Worm (Caenorhabditis elegans) whole organism, young adult: ENCODE measurements around the gene allo-1.

ENCODE experiments used
- C06A6.2 ChIP-seq: fragments of 200-800 bp; sonication (Bioruptor generic); conservative IDR thresholded peaks from 2 replicates; pipeline ENCODE4 v1.3.6; 2022; ENCODE audit warnings: missing genetic modification characterization, missing compliant biosample characterization
- D2030.7 ChIP-seq: fragments of 200-800 bp; sonication (Bioruptor generic); IDR thresholded peaks from 2 replicates; pipeline ENCODE4 v1.3.6; 2022; ENCODE audit warnings: missing genetic modification reagents, missing genetic modification characterization, missing compliant biosample characterization
- F22D6.2 ChIP-seq: sonication (generic microtip); optimal IDR thresholded peaks from 2 replicates; lab custom pipeline; 2016; ENCODE audit warnings: mild to moderate bottlenecking, missing genetic modification characterization, missing compliant biosample characterization
- F49E8.2 ChIP-seq: sonication (generic microtip); optimal IDR thresholded peaks from 3 replicates; lab custom pipeline; 2017; ENCODE audit warnings: missing genetic modification characterization, mild to moderate bottlenecking, missing compliant biosample characterization, antibody characterized with exemption, moderate library complexity; ENCODE audit not compliant: insufficient read depth
- F55B11.4 ChIP-seq: sonication (generic microtip); optimal IDR thresholded peaks from 2 replicates; lab custom pipeline; 2016; ENCODE audit warnings: missing compliant biosample characterization, missing genetic modification characterization, borderline replicate concordance; ENCODE audit not compliant: insufficient read depth
- K11D2.4 ChIP-seq: fragments of 200-800 bp; sonication (Bioruptor generic); IDR thresholded peaks from 2 replicates; pipeline ENCODE4 v1.3.6; 2022; ENCODE audit warnings: missing genetic modification reagents, missing genetic modification characterization, missing compliant biosample characterization
- K12H6.12 ChIP-seq: fragments of 200-800 bp; sonication (Bioruptor generic); optimal IDR thresholded peaks from 2 replicates; lab custom pipeline; 2018; ENCODE audit warnings: mild to moderate bottlenecking, missing genetic modification characterization, missing compliant biosample characterization
- Y56A3A.18 ChIP-seq: fragments of 200-800 bp; sonication (Bioruptor generic); IDR thresholded peaks from 2 replicates; pipeline ENCODE4 v1.3.6; 2022; ENCODE audit warnings: missing genetic modification reagents, missing genetic modification characterization, missing compliant biosample characterization
- Y95B8A.8 ChIP-seq: fragments of 200-800 bp; sonication (Bioruptor generic); IDR thresholded peaks from 2 replicates; pipeline ENCODE4 v1.3.6; 2022; ENCODE audit warnings: missing genetic modification reagents, missing genetic modification characterization, missing compliant biosample characterization
- ZK185.1 ChIP-seq: sonication (generic microtip); optimal IDR thresholded peaks from 2 replicates; lab custom pipeline; 2016; ENCODE audit warnings: mild to moderate bottlenecking, missing genetic modification characterization, missing compliant biosample characterization; ENCODE audit not compliant: poor library complexity, severe bottlenecking
- aptf-3 ChIP-seq: fragments of 200-800 bp; sonication (Bioruptor generic); IDR thresholded peaks from 2 replicates; pipeline ENCODE4 v1.3.6; 2022; ENCODE audit warnings: missing genetic modification characterization, missing compliant biosample characterization
- attf-3 ChIP-seq: fragments of 200-800 bp; sonication (Bioruptor generic); conservative IDR thresholded peaks from 2 replicates; pipeline ENCODE4 v1.3.6; 2022; ENCODE audit warnings: missing genetic modification reagents, missing genetic modification characterization, missing compliant biosample characterization
- attf-5 ChIP-seq: fragments of 200-800 bp; sonication (Bioruptor generic); optimal IDR thresholded peaks from 2 replicates; lab custom pipeline; 2018; ENCODE audit warnings: mild to moderate bottlenecking, missing genetic modification characterization, missing compliant biosample characterization
- cebp-1 ChIP-seq, 2 experiments: fragments of 200-800 bp in 1 of 2; sonication (Bioruptor generic) in 1 of 2; sonication (generic microtip) in 1 of 2; IDR thresholded peaks in 1 of 2; optimal IDR thresholded peaks in 1 of 2; 2 replicates each; pipeline versions ENCODE4 v1.3.6 to Lab custom; 2017 to 2022; ENCODE audit warnings: missing compliant biosample characterization in 2 of 2, missing genetic modification characterization in 2 of 2, mild to moderate bottlenecking in 1 of 2, missing genetic modification reagents in 1 of 2, moderate library complexity in 1 of 2
- ceh-40 ChIP-seq: fragments of 200-800 bp; sonication (Bioruptor generic); IDR thresholded peaks from 2 replicates; pipeline ENCODE4 v1.3.6; 2022; ENCODE audit warnings: missing genetic modification characterization, missing compliant biosample characterization
- dpff-1 ChIP-seq: sonication (generic microtip); optimal IDR thresholded peaks from 2 replicates; lab custom pipeline; 2017; ENCODE audit warnings: mild to moderate bottlenecking, missing genetic modification characterization, missing compliant biosample characterization
- dpl-1 ChIP-seq: fragments of 150-350 bp; optimal IDR thresholded peaks from 2 replicates; lab custom pipeline; 2014; ENCODE audit warnings: missing biosample characterization, missing genetic modification reagents, missing genetic modification characterization
- ets-4 ChIP-seq: fragments of 200-800 bp; sonication (Bioruptor generic); optimal IDR thresholded peaks from 2 replicates; lab custom pipeline; 2018; ENCODE audit warnings: mild to moderate bottlenecking, missing genetic modification characterization, missing compliant biosample characterization
- hlh-12 ChIP-seq: sonication (generic microtip); optimal IDR thresholded peaks from 2 replicates; lab custom pipeline; 2016; ENCODE audit warnings: missing genetic modification characterization, missing compliant biosample characterization
- hmg-1.2 ChIP-seq: fragments of 200-800 bp; sonication (Bioruptor generic); IDR thresholded peaks from 2 replicates; pipeline ENCODE4 v1.3.6; 2022; ENCODE audit warnings: missing genetic modification reagents, missing genetic modification characterization, missing compliant biosample characterization
- lir-1 ChIP-seq: fragments of 200-800 bp; sonication (Bioruptor generic); conservative IDR thresholded peaks from 2 replicates; pipeline ENCODE4 v1.3.6; 2022; ENCODE audit warnings: missing genetic modification reagents, missing genetic modification characterization, missing compliant biosample characterization
- lsl-1 ChIP-seq: fragments of 200-800 bp; sonication (Bioruptor generic); optimal IDR thresholded peaks from 2 replicates; lab custom pipeline; 2018; ENCODE audit warnings: mild to moderate bottlenecking, missing genetic modification characterization, moderate library complexity, missing compliant biosample characterization
- lsy-27 ChIP-seq: sonication (generic microtip); optimal IDR thresholded peaks from 2 replicates; lab custom pipeline; 2017; ENCODE audit warnings: missing genetic modification characterization, mild to moderate bottlenecking, missing compliant biosample characterization, antibody characterized with exemption, missing genotype, borderline replicate concordance; ENCODE audit not compliant: insufficient read depth
- nfya-1 ChIP-seq: sonication (generic microtip); optimal IDR thresholded peaks from 2 replicates; lab custom pipeline; 2017; ENCODE audit warnings: antibody characterized with exemption, missing compliant biosample characterization, missing genetic modification characterization, borderline replicate concordance; ENCODE audit not compliant: insufficient read depth
- nhr-120 ChIP-seq: fragments of 200-800 bp; sonication (Bioruptor generic); IDR thresholded peaks from 2 replicates; pipeline ENCODE4 v1.3.6; 2022; ENCODE audit warnings: missing genetic modification characterization, missing compliant biosample characterization
- nhr-90 ChIP-seq: sonication (generic microtip); optimal IDR thresholded peaks from 2 replicates; lab custom pipeline; 2016; ENCODE audit warnings: missing genotype, mild to moderate bottlenecking, missing genetic modification characterization, missing compliant biosample characterization
- repo-1 ChIP-seq: sonication (generic microtip); optimal IDR thresholded peaks from 2 replicates; lab custom pipeline; 2017; ENCODE audit warnings: mild to moderate bottlenecking, missing genetic modification characterization, missing compliant biosample characterization
- snpc-1.1 ChIP-seq: sonication (generic microtip); optimal IDR thresholded peaks from 2 replicates; lab custom pipeline; 2017; ENCODE audit warnings: missing genetic modification characterization, mild to moderate bottlenecking, missing compliant biosample characterization, antibody characterized with exemption, moderate library complexity, missing genotype, missing genetic modification reagents; ENCODE audit not compliant: insufficient read depth
- snpc-3.4 ChIP-seq: sonication (generic microtip); optimal IDR thresholded peaks from 2 replicates; lab custom pipeline; 2017; ENCODE audit warnings: missing genetic modification characterization, mild to moderate bottlenecking, missing compliant biosample characterization, antibody characterized with exemption, moderate library complexity, missing genotype, missing genetic modification reagents
- unc-62 ChIP-seq: fragments of 150-350 bp; optimal IDR thresholded peaks from 2 replicates; lab custom pipeline; 2014; ENCODE audit warnings: missing biosample characterization, missing genetic modification reagents, missing genetic modification characterization
- xnd-1 ChIP-seq: sonication (generic microtip); optimal IDR thresholded peaks from 2 replicates; lab custom pipeline; 2016; ENCODE audit warnings: missing genotype, missing genetic modification reagents, missing genetic modification characterization, missing compliant biosample characterization
- zim-3 ChIP-seq: sonication (generic microtip); optimal IDR thresholded peaks from 2 replicates; lab custom pipeline; 2017; ENCODE audit warnings: mild to moderate bottlenecking, missing genetic modification characterization, moderate library complexity, missing compliant biosample characterization
- ztf-28 ChIP-seq: fragments of 200-800 bp; sonication (Bioruptor generic); IDR thresholded peaks from 2 replicates; pipeline ENCODE4 v1.3.6; 2022; ENCODE audit warnings: missing genetic modification reagents, missing genetic modification characterization, missing compliant biosample characterization
- ztf-3 ChIP-seq: fragments of 200-800 bp; sonication (Bioruptor generic); optimal IDR thresholded peaks from 2 replicates; lab custom pipeline; 2018; ENCODE audit warnings: mild to moderate bottlenecking, missing genetic modification characterization, missing compliant biosample characterization

The allo-1 gene

ce11 chrIV:10680379-10680778, 16.5 kb downstream of the allo-1 start, which contains the start of gene K08C7.4:
Gene K08C7.4, minus strand, starts transcription at chrIV:10680479.
- no peak for TF ChIP-seq nhr-120 (GFP tag; lab: Robert Waterston, UW)
- TF ChIP-seq lir-1, result no peak

- no peak for TF ChIP-seq Y56A3A.18 (GFP tag; lab: Robert Waterston, UW)
- no peak for TF ChIP-seq K11D2.4 (GFP tag; lab: Robert Waterston, UW)
- no peak for TF ChIP-seq D2030.7
- no peak for TF ChIP-seq ztf-28 (GFP tag; lab: Robert Waterston, UW)
- TF ChIP-seq F49E8.2 (tag; lab: Kevin White, UChicago), result no peak
- TF ChIP-seq dpff-1 (tag; lab: Kevin White, UChicago), result no peak
- TF ChIP-seq snpc-3.4 (tag; lab: Kevin White, UChicago), result no peak
- no peak for TF ChIP-seq nhr-90 (tag; lab: Kevin White, UChicago)
- TF ChIP-seq hmg-1.2 (GFP tag; lab: Robert Waterston, UW), result no peak
- TF ChIP-seq lsl-1 (GFP tag; lab: Kevin White, UChicago), result no peak
- TF ChIP-seq cebp-1 (GFP tag; IDR thresholded peaks at IDR 0.05; lab: Robert Waterston, UW), result no peak
- TF ChIP-seq cebp-1 (tag; optimal IDR thresholded peaks at IDR 0.05; lab: Kevin White, UChicago), result no peak
- TF ChIP-seq attf-5, result no peak
- TF ChIP-seq unc-62 (GFP tag; lab: Kevin White, UChicago), result no peak
- TF ChIP-seq xnd-1 (tag; lab: Kevin White, UChicago), result no peak
- TF ChIP-seq K12H6.12 (tag; lab: Kevin White, UChicago), result no peak
- TF ChIP-seq hlh-12 (tag; lab: Kevin White, UChicago), result no peak
- no peak for TF ChIP-seq ZK185.1 (tag; lab: Kevin White, UChicago)
- TF ChIP-seq zim-3, result no peak
These were observed 28.3 kb downstream of the allo-1 start for ce11 chrIV:10668561-10668960.

ce11 chrIV:10666523-10666922, 30.3 kb downstream of the allo-1 start, which contains the start of gene epi-1:
Gene epi-1, plus strand, starts transcription at chrIV:10666823.
- no peak for TF ChIP-seq snpc-1.1 (tag; lab: Kevin White, UChicago)
- no peak for TF ChIP-seq F55B11.4 (tag; lab: Kevin White, UChicago)
- no peak for TF ChIP-seq K12H6.12 (tag; lab: Kevin White, UChicago)
- TF ChIP-seq ztf-28 (GFP tag; lab: Robert Waterston, UW), result 0 out of 2 replicates have a peak, but pooled peaks have one; percentile 12
- no peak for TF ChIP-seq lsy-27 (tag; lab: Kevin White, UChicago)
- no peak for TF ChIP-seq aptf-3 (GFP tag; lab: Robert Waterston, UW)
- no peak for TF ChIP-seq nfya-1 (tag; lab: Kevin White, UChicago)

ce11 chrIV:10664134-10664533, 32.7 kb downstream of the allo-1 start, which contains the start of gene K08C7.7:
Gene K08C7.7, plus strand, starts transcription at chrIV:10664434.
- TF ChIP-seq lsl-1 (GFP tag; lab: Kevin White, UChicago), result no peak
- TF ChIP-seq Y56A3A.18 (GFP tag; lab: Robert Waterston, UW), result no peak
- no peak for TF ChIP-seq Y95B8A.8 (GFP tag; lab: Robert Waterston, UW)
- no peak for TF ChIP-seq D2030.7
- no peak for TF ChIP-seq F22D6.2 (tag; lab: Kevin White, UChicago)
- TF ChIP-seq ceh-40 (GFP tag; lab: Robert Waterston, UW), result no peak
- no peak for TF ChIP-seq attf-3
- no peak for TF ChIP-seq ztf-3 (GFP tag; lab: Kevin White, UChicago)
- no peak for TF ChIP-seq repo-1 (tag; lab: Kevin White, UChicago)
- no peak for TF ChIP-seq C06A6.2 (GFP tag; lab: Robert Waterston, UW)
- no peak for TF ChIP-seq F49E8.2 (tag; lab: Kevin White, UChicago)
- no peak for TF ChIP-seq hmg-1.2 (GFP tag; lab: Robert Waterston, UW)
- TF ChIP-seq ets-4 (GFP tag; lab: Kevin White, UChicago), result no peak
- no peak for TF ChIP-seq dpl-1 (GFP tag; lab: Kevin White, UChicago)
